Fruit fly (Drosophila melanogaster): ENCODE measurements around the gene Regnase-1.
A peak's percentile ranks its signal among the peaks of the same experiment; 100 is the strongest.

Gene Regnase-1

DNA sequence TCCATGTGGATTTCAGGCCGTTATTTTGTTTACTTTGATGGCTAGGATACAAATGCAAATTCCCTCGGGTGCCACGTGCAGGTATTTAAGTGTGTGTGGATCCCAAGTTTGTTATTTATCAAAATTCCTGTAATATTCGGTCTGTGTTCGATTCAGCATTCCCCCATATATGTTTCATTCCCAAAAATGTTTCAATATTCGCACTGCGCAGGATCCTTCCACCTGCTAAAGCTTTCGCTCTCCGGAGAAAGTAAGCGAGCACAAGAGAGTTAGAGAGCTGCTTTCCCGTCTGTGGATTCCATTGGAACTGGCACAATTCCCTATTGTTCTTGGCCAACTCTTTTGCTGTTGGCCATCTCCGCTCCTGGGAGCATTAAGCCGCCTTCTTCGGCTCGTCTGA is 44.3 kb upstream of the Regnase-1 start (continued):
- TF ChIP-seq CG4854 (GFP tag; optimal IDR thresholded peaks at IDR 0.05) (no peak), sens (GFP tag) (no peak), bowl (GFP tag; IDR thresholded peaks at IDR 0.05) (no peak), zen (tag; optimal IDR thresholded peaks at IDR 0.05) (no peak), CG10147 (GFP tag; optimal IDR thresholded peaks at IDR 0.05) (no peak), CG12299 (tag; optimal IDR thresholded peaks at IDR 0.05) (no peak), fru (optimal IDR thresholded peaks at IDR 0.05) (no peak), Mrtf (GFP tag; IDR thresholded peaks at IDR 0.05) (no peak), zfh1 (GFP tag; IDR thresholded peaks at IDR 0.05) (no peak)

- TF ChIP-seq Nf-YA (GFP tag; IDR thresholded peaks at IDR 0.05) (no peak), CTCF (GFP tag; optimal IDR thresholded peaks at IDR 0.05) (peak; percentile 76), bowl (GFP tag; IDR thresholded peaks at IDR 0.05) (no peak)
Measured at dm6 chr3R:20066435-20066834, 30.6 kb upstream of the Regnase-1 start.

DNA sequence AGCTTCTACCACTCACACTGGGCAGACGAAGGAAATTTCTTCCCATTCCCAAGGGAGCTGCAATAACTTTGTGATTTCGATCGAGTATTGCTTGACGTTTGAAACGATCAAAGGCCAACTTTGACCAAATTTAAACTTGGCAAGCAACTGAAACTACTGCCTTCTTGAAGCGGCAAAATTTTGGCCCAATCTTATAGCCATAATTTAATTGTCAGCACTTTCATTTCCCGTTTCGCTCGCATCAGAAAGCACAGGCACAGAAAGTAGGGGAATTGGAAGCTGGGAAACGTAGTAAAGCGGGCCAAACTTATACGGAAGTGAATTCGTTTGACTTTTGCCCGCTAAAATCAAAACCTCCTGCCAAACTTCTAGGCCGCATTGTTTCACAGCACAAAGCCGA is 23.8 kb upstream of the Regnase-1 start, which contains the start of gene CG4390:
CG4390 (minus strand) TSS at position 101 of the 400 bp plus-strand sequence.
- TF ChIP-seq Lhr (GFP tag; optimal IDR thresholded peaks at IDR 0.05) (no peak), YL-1 (GFP tag; optimal IDR thresholded peaks at IDR 0.05) (no peak), CG31388 (GFP tag; optimal IDR thresholded peaks at IDR 0.05) (no peak)

DNA sequence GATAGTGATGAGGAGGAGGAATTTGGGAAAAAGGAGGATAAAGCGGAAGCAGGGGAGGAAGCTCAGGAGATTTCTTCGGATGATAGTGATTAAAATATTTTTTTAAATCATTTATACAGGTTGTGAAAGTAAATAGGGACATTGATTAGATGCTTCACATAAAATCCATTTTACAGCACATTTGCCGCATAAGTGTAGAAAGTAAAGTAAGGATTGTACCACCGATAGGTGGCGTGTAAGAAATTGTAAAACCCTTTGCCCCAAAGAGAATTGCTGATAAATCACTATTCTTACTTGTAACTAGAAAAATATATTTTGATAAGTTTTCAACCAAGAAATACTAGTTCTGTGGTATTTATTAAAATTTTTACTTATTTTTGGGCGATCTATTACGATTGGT is 23.1 kb upstream of the Regnase-1 start:
- TF ChIP-seq sima (GFP tag; optimal IDR thresholded peaks at IDR 0.05) (no peak), ato (GFP tag; IDR thresholded peaks at IDR 0.05; ENCODE audit: partially characterized antibody) (no peak), CG8765 (GFP tag; IDR thresholded peaks at IDR 0.05) (no peak), ssp (GFP tag; IDR thresholded peaks at IDR 0.05) (0 out of 2 replicates have a peak, but pooled peaks have one; percentile 8), HLH54F (GFP tag; optimal IDR thresholded peaks at IDR 0.05) (no peak), chinmo (GFP tag; IDR thresholded peaks at IDR 0.05; ENCODE audit: partially characterized antibody) (no peak), CG18262 (tag; optimal IDR thresholded peaks at IDR 0.05) (no peak), TFAM (GFP tag; optimal IDR thresholded peaks at IDR 0.05) (no peak), Rfx (GFP tag; IDR thresholded peaks at IDR 0.05) (peak; percentile 38; the same call in 1 of the 2 replicates), Mes4 (GFP tag; optimal IDR thresholded peaks at IDR 0.05) (no peak), disco-r (GFP tag; optimal IDR thresholded peaks at IDR 0.05) (no peak), CTCF (GFP tag; optimal IDR thresholded peaks at IDR 0.05) (peak; percentile 94), CG17361 (GFP tag; IDR thresholded peaks at IDR 0.05) (no peak), Atf-2 (GFP tag; optimal IDR thresholded peaks at IDR 0.05) (no peak), CG42726 (GFP tag; IDR thresholded peaks at IDR 0.05; ENCODE audit: partially characterized antibody) (0 out of 2 replicates have a peak, but pooled peaks have one; percentile 38), gce (GFP tag; IDR thresholded peaks at IDR 0.05) (no peak), NFAT (GFP tag; IDR thresholded peaks at IDR 0.05) (no peak), CG4707 (GFP tag; optimal IDR thresholded peaks at IDR 0.05) (no peak), CG6813 (GFP tag; optimal IDR thresholded peaks at IDR 0.05) (no peak), H15 (GFP tag; IDR thresholded peaks at IDR 0.05) (no peak), CG7928 (GFP tag; optimal IDR thresholded peaks at IDR 0.05) (no peak), trem (tag; optimal IDR thresholded peaks at IDR 0.05) (no peak), HHEX (GFP tag; optimal IDR thresholded peaks at IDR 0.05) (no peak), Fer3 (tag; optimal IDR thresholded peaks at IDR 0.05) (no peak), CG4730 (GFP tag; IDR thresholded peaks at IDR 0.05) (no peak), ranshi (GFP tag; IDR thresholded peaks at IDR 0.05) (no peak), amos (GFP tag; IDR thresholded peaks at IDR 0.05; ENCODE audit: partially characterized antibody) (peak; percentile 65), Spps (tag; optimal IDR thresholded peaks at IDR 0.05) (no peak), CG31365 (tag; optimal IDR thresholded peaks at IDR 0.05) (no peak), bowl (GFP tag; IDR thresholded peaks at IDR 0.05) (no peak), CG6175 (GFP tag; IDR thresholded peaks at IDR 0.05) (no peak), gt (GFP tag; IDR thresholded peaks at IDR 0.05) (no peak), trh (GFP tag; optimal IDR thresholded peaks at IDR 0.05) (no peak), Drgx (GFP tag; IDR thresholded peaks at IDR 0.05) (no peak), CG16813 (GFP tag; IDR thresholded peaks at IDR 0.05; ENCODE audit: partially characterized antibody) (peak; percentile 35; the same call in 2 of the 3 replicates)
